Worm (Caenorhabditis elegans): ENCODE measurements around the gene K02D3.2.

K02D3.2 gene

ce11 chrX:13702923-13703322 is 8.9 kb downstream of the K02D3.2 start:
- TF ChIP-seq nfyb-1 (GFP tag; IDR thresholded peaks at IDR 0.05) (no peak), somi-1 (GFP tag; optimal IDR thresholded peaks at IDR 0.05) (no peak), tlf-1 (GFP tag; optimal IDR thresholded peaks at IDR 0.05) (no peak), ztf-25 (GFP tag; IDR thresholded peaks at IDR 0.05) (no peak), lir-1 (GFP tag; conservative IDR thresholded peaks at IDR 0.05) (no peak), F52B5.7 (tag; optimal IDR thresholded peaks at IDR 0.05) (no peak)

ce11 chrX:13700642-13701233 is 11.1 kb downstream of the K02D3.2 start:
- TF ChIP-seq egrh-3 (GFP tag; IDR thresholded peaks at IDR 0.05) (no peak), akir-1 (GFP tag; optimal IDR thresholded peaks at IDR 0.05) (peak; percentile 87), ztf-28 (GFP tag; IDR thresholded peaks at IDR 0.05) (no peak; the same call in 1 of the 2 replicates), ets-4 (GFP tag; optimal IDR thresholded peaks at IDR 0.05) (peak; percentile 93), him-1 (tag; optimal IDR thresholded peaks at IDR 0.05) (no peak), snpc-4 (GFP tag; optimal IDR thresholded peaks at IDR 0.05) (peak; percentile 42), snpc-4 (tag; optimal IDR thresholded peaks at IDR 0.05) (peak; percentile 60 to 91 (median 85)), F57A8.1 (GFP tag; optimal IDR thresholded peaks at IDR 0.05) (peak; percentile 92), mxl-1 (tag; optimal IDR thresholded peaks at IDR 0.05) (peak; percentile 86), die-1 (tag; optimal IDR thresholded peaks at IDR 0.05) (peak; percentile 74), somi-1 (GFP tag; optimal IDR thresholded peaks at IDR 0.05) (peak; percentile 98), F10E7.11 (tag; optimal IDR thresholded peaks at IDR 0.05) (peak; percentile 99), aptf-3 (GFP tag; IDR thresholded peaks at IDR 0.05) (no peak), lag-1 (GFP tag; IDR thresholded peaks at IDR 0.05) (0 out of 2 replicates have a peak, but pooled peaks have one; percentile 57), let-526 (GFP tag; IDR thresholded peaks at IDR 0.05) (peak; percentile 92), bed-1 (GFP tag; IDR thresholded peaks at IDR 0.05) (peak; percentile 90; the same call in 1 of the 2 replicates), F22D6.2 (tag; optimal IDR thresholded peaks at IDR 0.05) (peak; percentile 97), attf-5 (GFP tag; optimal IDR thresholded peaks at IDR 0.05) (peak; percentile 57), ceh-58 (GFP tag; IDR thresholded peaks at IDR 0.05) (0 out of 2 replicates have a peak, but pooled peaks have one; percentile 85), F33H1.4 (GFP tag; IDR thresholded peaks at IDR 0.05) (peak; percentile 33), ZK185.1 (tag; optimal IDR thresholded peaks at IDR 0.05; ENCODE audit: poor library complexity, severe bottlenecking) (peak; percentile 99), C17E4.6 (GFP tag; IDR thresholded peaks at IDR 0.05) (peak; percentile 90), chd-7 (tag; optimal IDR thresholded peaks at IDR 0.05) (peak; percentile 98), Y53F4B.3 (GFP tag; IDR thresholded peaks at IDR 0.05) (no peak), tbx-9 (tag; optimal IDR thresholded peaks at IDR 0.05; ENCODE audit: borderline replicate concordance) (peak; percentile 9), K11D2.4 (GFP tag; IDR thresholded peaks at IDR 0.05) (peak; percentile 99), unc-62 (GFP tag; optimal IDR thresholded peaks at IDR 0.05) (peak; percentile 50), pbrm-1 (GFP tag; IDR thresholded peaks at IDR 0.05) (peak; percentile 94), atf-7 (tag; optimal IDR thresholded peaks at IDR 0.05) (peak; percentile 99), F39B2.1 (GFP tag; IDR thresholded peaks at IDR 0.05) (no peak), unc-130 (GFP tag; optimal IDR thresholded peaks at IDR 0.05) (no peak), madf-3 (GFP tag; IDR thresholded peaks at IDR 0.05) (peak; percentile 83), D2030.7 (GFP tag; IDR thresholded peaks at IDR 0.05) (no peak), F37B4.10 (GFP tag; IDR thresholded peaks at IDR 0.05) (0 out of 2 replicates have a peak, but pooled peaks have one; percentile 83), hlh-12 (tag; optimal IDR thresholded peaks at IDR 0.05) (no peak), nhr-90 (tag; optimal IDR thresholded peaks at IDR 0.05) (peak; percentile 89), hlh-26 (GFP tag; conservative IDR thresholded peaks at IDR 0.05) (no peak), madf-6 (GFP tag; IDR thresholded peaks at IDR 0.05) (no peak), rcor-1 (GFP tag; IDR thresholded peaks at IDR 0.05) (peak; percentile 98), ztf-26 (tag; optimal IDR thresholded peaks at IDR 0.05) (peak; percentile 100), zim-3 (tag; optimal IDR thresholded peaks at IDR 0.05) (peak; percentile 67), dox-1 (GFP tag; IDR thresholded peaks at IDR 0.05) (peak; percentile 98; the same call in 1 of the 2 replicates), fkh-3 (tag; optimal IDR thresholded peaks at IDR 0.05) (no peak)

Measured in whole organism, young adult.